Fruit fly (Drosophila melanogaster): ENCODE measurements around the gene CG5160.
A peak's percentile ranks its signal among the peaks of the same experiment; 100 is the strongest.

The CG5160 gene

DNA sequence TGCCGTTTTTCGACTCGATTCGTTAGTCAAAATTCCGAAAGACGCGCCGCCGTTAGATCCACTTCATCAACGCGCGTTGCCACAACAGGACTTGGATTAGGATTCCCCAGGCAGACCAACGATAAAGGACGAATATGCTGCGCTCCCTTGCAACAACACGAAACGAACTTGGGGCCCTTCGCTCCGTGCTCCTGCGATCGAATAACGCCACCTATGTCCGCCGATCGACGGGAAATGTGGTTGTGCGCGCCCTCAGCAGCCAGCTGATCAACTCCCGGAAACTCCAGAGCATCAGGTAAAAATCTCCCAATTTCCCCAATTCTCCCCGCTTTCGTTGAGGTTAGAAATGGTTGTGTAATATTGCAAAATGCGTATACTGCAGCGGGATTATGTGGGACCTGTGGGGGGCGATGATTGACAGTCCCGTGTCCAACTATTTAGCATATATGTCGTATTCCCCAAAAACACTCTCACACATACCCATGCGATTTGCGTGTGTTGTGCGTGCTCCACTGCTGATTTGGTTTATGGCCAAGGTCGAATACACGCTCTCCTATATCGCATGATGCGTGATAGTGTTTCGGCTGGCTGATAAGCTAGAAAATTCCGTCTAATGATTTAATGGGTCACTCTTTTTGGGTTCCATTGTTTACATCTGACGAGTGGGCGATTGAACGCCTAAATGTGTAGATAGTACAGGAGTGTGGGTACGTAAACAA lies 28.7 kb upstream of the CG5160 start:
- TF ChIP-seq lola (GFP tag; optimal IDR thresholded peaks at IDR 0.05): no peak
- no peak for TF ChIP-seq CrebA (GFP tag; optimal IDR thresholded peaks at IDR 0.05; ENCODE audit: borderline replicate concordance)
- no peak for TF ChIP-seq CG32264 (GFP tag; optimal IDR thresholded peaks at IDR 0.05)
- no peak for TF ChIP-seq brk (GFP tag; optimal IDR thresholded peaks at IDR 0.05)
- TF ChIP-seq rgr (GFP tag; optimal IDR thresholded peaks at IDR 0.05): no peak
- no peak for TF ChIP-seq br (GFP tag; optimal IDR thresholded peaks at IDR 0.05)
- no peak for TF ChIP-seq Hr78 (GFP tag; optimal IDR thresholded peaks at IDR 0.05)
- no peak for TF ChIP-seq sage (GFP tag; optimal IDR thresholded peaks at IDR 0.05)

DNA sequence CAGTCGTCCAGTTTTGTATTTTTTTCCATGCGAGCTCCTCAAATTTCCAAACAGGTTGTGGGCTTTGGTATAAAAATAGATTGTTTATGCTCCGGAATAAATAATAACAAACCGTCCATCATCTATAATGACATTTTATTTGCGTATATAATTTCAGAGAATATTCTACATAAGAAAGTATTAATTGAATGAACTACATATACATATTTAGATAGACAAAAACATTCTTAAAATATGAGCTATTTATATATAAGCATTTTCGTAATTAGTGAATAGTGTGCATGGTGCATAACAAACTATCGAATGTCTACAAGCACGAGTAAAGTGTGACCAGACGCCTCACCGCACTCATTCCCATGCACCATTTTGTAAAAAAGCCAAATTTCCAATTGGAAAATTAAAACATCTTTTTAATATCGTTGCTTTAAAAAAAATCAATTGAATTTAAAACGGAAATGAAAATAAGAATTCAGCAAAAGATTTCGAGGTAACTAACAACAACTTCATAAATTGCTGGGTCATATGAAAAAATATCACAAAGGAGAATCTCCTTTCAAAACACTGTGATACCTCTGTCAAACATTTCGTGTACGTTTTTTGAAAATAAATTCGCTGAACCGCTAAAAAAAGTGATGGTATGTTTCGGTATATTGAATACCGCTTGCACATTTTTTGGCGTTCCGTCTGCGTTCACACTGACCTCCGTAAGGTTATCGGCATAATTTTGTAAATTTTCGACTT lies 27.9 kb upstream of the CG5160 start, which contains the start of gene muc:
muc (plus strand) TSS at position 541 of the 741 bp plus-strand sequence.
- no peak for TF ChIP-seq jim (GFP tag; optimal IDR thresholded peaks at IDR 0.05)
- TF ChIP-seq lola (GFP tag; optimal IDR thresholded peaks at IDR 0.05): no peak
- TF ChIP-seq woc (GFP tag; optimal IDR thresholded peaks at IDR 0.05): peak; percentile 80
- no peak for TF ChIP-seq Vsx2 (GFP tag; optimal IDR thresholded peaks at IDR 0.05; ENCODE audit: partially characterized antibody)
- TF ChIP-seq fru (GFP tag; optimal IDR thresholded peaks at IDR 0.05): peak; percentile 46
- no peak for TF ChIP-seq Hr83 (GFP tag; optimal IDR thresholded peaks at IDR 0.05; ENCODE audit: poor library complexity, severe bottlenecking)
- TF ChIP-seq Dif (GFP tag; optimal IDR thresholded peaks at IDR 0.05; ENCODE audit: partially characterized antibody): no peak
- peak; percentile 62 for TF ChIP-seq HLH106 (tag; optimal IDR thresholded peaks at IDR 0.05)
- peak; percentile 30 for TF ChIP-seq dmrt93B (GFP tag; optimal IDR thresholded peaks at IDR 0.05)
- no peak for TF ChIP-seq Myc (optimal IDR thresholded peaks at IDR 0.05)
- TF ChIP-seq Abd-B (GFP tag; optimal IDR thresholded peaks at IDR 0.05): no peak
- no peak for TF ChIP-seq br (GFP tag; optimal IDR thresholded peaks at IDR 0.05)
- TF ChIP-seq pan (optimal IDR thresholded peaks at IDR 0.05): no peak
- no peak for TF ChIP-seq CrebA (GFP tag; optimal IDR thresholded peaks at IDR 0.05; ENCODE audit: borderline replicate concordance)
- TF ChIP-seq CG9705 (GFP tag; optimal IDR thresholded peaks at IDR 0.05): peak; percentile 16
- TF ChIP-seq Dfd (GFP tag; optimal IDR thresholded peaks at IDR 0.05): no peak
- peak; percentile 2 for TF ChIP-seq OdsH (GFP tag; optimal IDR thresholded peaks at IDR 0.05)
- TF ChIP-seq sage (GFP tag; optimal IDR thresholded peaks at IDR 0.05): no peak
- no peak for TF ChIP-seq Mio (GFP tag; optimal IDR thresholded peaks at IDR 0.05)
- peak; percentile 93 for TF ChIP-seq N (GFP tag; optimal IDR thresholded peaks at IDR 0.05)
- no peak for TF ChIP-seq dl (GFP tag; optimal IDR thresholded peaks at IDR 0.05; ENCODE audit: insufficient read depth in 1 of 2, partially characterized antibody in 2 of 2)
- TF ChIP-seq rgr (GFP tag; optimal IDR thresholded peaks at IDR 0.05): peak; percentile 41
- peak in 1 of 2 experiments; percentile 50 for TF ChIP-seq foxo (GFP tag; optimal IDR thresholded peaks at IDR 0.05)
- TF ChIP-seq Hr78 (GFP tag; optimal IDR thresholded peaks at IDR 0.05): peak; percentile 49
- no peak for TF ChIP-seq CG32264 (GFP tag; optimal IDR thresholded peaks at IDR 0.05)
- peak; percentile 36 for TF ChIP-seq sv (GFP tag; optimal IDR thresholded peaks at IDR 0.05)
- TF ChIP-seq Hnf4 (GFP tag; optimal IDR thresholded peaks at IDR 0.05): peak; percentile 44
- TF ChIP-seq Jra (GFP tag; optimal IDR thresholded peaks at IDR 0.05): peak; percentile 61
- no peak for TF ChIP-seq dsf (GFP tag; optimal IDR thresholded peaks at IDR 0.05; ENCODE audit: borderline replicate concordance)
- TF ChIP-seq ey (GFP tag; optimal IDR thresholded peaks at IDR 0.05): peak; percentile 34
- no peak for TF ChIP-seq psq (GFP tag; optimal IDR thresholded peaks at IDR 0.05)
- TF ChIP-seq brk (GFP tag; optimal IDR thresholded peaks at IDR 0.05): peak; percentile 54
- no peak for TF ChIP-seq Sp1 (GFP tag; optimal IDR thresholded peaks at IDR 0.05)
- no peak for TF ChIP-seq Rel (GFP tag; optimal IDR thresholded peaks at IDR 0.05)
- no peak for TF ChIP-seq Rel (tag; optimal IDR thresholded peaks at IDR 0.05)
- TF ChIP-seq h (GFP tag; optimal IDR thresholded peaks at IDR 0.05): peak; percentile 28
- TF ChIP-seq usp (GFP tag; optimal IDR thresholded peaks at IDR 0.05): no peak
- no peak for TF ChIP-seq tai (GFP tag; optimal IDR thresholded peaks at IDR 0.05)
- no peak for TF ChIP-seq GATAd (GFP tag; optimal IDR thresholded peaks at IDR 0.05)
